Fruit fly (Drosophila melanogaster): ENCODE results near the gene cdm.
A peak's percentile ranks its signal among the peaks of the same experiment; 100 is the strongest.

cdm gene

DNA sequence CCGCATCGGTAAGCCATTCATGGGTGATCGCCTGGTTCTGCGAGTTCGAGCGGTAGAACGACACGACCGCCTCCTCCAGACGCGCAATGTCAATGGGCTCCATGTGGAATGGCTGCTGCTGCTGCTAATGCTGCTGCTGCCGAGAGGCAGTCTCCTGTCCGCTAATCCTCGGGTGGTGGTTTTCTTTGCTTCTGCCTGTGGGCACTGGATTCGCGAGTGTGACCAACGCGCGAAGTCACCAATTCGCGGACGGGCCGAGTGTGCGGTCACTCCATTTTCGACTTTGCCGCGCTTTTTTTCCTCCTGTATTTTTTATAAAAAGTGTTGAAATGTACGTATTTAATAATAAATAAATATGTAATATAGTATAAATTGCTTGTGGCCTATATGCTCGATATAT, at the start of gene cdm:
cdm (minus strand) TSS at position 236 of the 400 bp plus-strand sequence.
- TF ChIP-seq Bgb (GFP tag; IDR thresholded peaks at IDR 0.05; ENCODE audit: partially characterized antibody) (peak; percentile 42; the same call in 1 of the 2 replicates), CG13287 (GFP tag; IDR thresholded peaks at IDR 0.05; ENCODE audit: partially characterized antibody) (0 out of 2 replicates have a peak, but pooled peaks have one; percentile 37), bcd (GFP tag; optimal IDR thresholded peaks at IDR 0.05) (peak; percentile 3), bbx (GFP tag; IDR thresholded peaks at IDR 0.05; ENCODE audit: partially characterized antibody) (peak; percentile 16; the same call in 1 of the 2 replicates), ci (GFP tag; IDR thresholded peaks at IDR 0.05) (no peak), Adf1 (GFP tag; IDR thresholded peaks at IDR 0.05) (no peak), twi (tag; optimal IDR thresholded peaks at IDR 0.05) (no peak), CG15514 (GFP tag; optimal IDR thresholded peaks at IDR 0.05) (peak; percentile 80), sna (GFP tag; IDR thresholded peaks at IDR 0.05; ENCODE audit: partially characterized antibody) (peak; percentile 27; the same call in 1 of the 2 replicates), CG34224 (GFP tag; IDR thresholded peaks at IDR 0.05; ENCODE audit: partially characterized antibody) (peak; percentile 22; the same call in 1 of the 3 replicates), Dek (tag; optimal IDR thresholded peaks at IDR 0.05) (no peak), E2f1 (GFP tag; IDR thresholded peaks at IDR 0.05) (peak; percentile 71; the same call in 1 of the 2 replicates), CG2199 (GFP tag; IDR thresholded peaks at IDR 0.05) (0 out of 3 replicates have a peak, but pooled peaks have one; percentile 37), odd (GFP tag; optimal IDR thresholded peaks at IDR 0.05) (no peak), Nf-YC (tag; optimal IDR thresholded peaks at IDR 0.05) (no peak), CG17385 (GFP tag; optimal IDR thresholded peaks at IDR 0.05) (no peak), CG17186 (GFP tag; optimal IDR thresholded peaks at IDR 0.05) (peak; percentile 19), pzg (GFP tag; optimal IDR thresholded peaks at IDR 0.05) (peak; percentile 73), CG15011 (GFP tag; optimal IDR thresholded peaks at IDR 0.05) (no peak), CG9797 (GFP tag; optimal IDR thresholded peaks at IDR 0.05) (peak; percentile 84), z (GFP tag; IDR thresholded peaks at IDR 0.05) (0 out of 3 replicates have a peak, but pooled peaks have one; percentile 35), MESR4 (GFP tag; optimal IDR thresholded peaks at IDR 0.05) (peak; percentile 94), hkb (optimal IDR thresholded peaks at IDR 0.05) (no peak), hkb (GFP tag; IDR thresholded peaks at IDR 0.05) (no peak), seq (GFP tag; IDR thresholded peaks at IDR 0.05) (peak; percentile 42; the same call in 1 of the 2 replicates), Max (GFP tag; optimal IDR thresholded peaks at IDR 0.05) (no peak), Kr (GFP tag; optimal IDR thresholded peaks at IDR 0.05) (no peak), Opbp (GFP tag; IDR thresholded peaks at IDR 0.05; ENCODE audit: partially characterized antibody) (peak; percentile 45; the same call in 1 of the 3 replicates), CG3726 (GFP tag; IDR thresholded peaks at IDR 0.05) (no peak), Poxn (GFP tag; IDR thresholded peaks at IDR 0.05) (no peak), CG12942 (GFP tag; optimal IDR thresholded peaks at IDR 0.05) (no peak), stwl (tag; optimal IDR thresholded peaks at IDR 0.05) (peak; percentile 86), YL-1 (GFP tag; optimal IDR thresholded peaks at IDR 0.05) (peak; percentile 42), bowl (GFP tag; IDR thresholded peaks at IDR 0.05) (no peak), CG12744 (GFP tag; optimal IDR thresholded peaks at IDR 0.05) (no peak), amos (GFP tag; IDR thresholded peaks at IDR 0.05; ENCODE audit: partially characterized antibody) (0 out of 2 replicates have a peak, but pooled peaks have one; percentile 3), gsb-n (tag; optimal IDR thresholded peaks at IDR 0.05) (no peak), Lhr (GFP tag; optimal IDR thresholded peaks at IDR 0.05) (peak; percentile 0), TFAM (GFP tag; optimal IDR thresholded peaks at IDR 0.05) (no peak), CG10267 (tag; optimal IDR thresholded peaks at IDR 0.05) (peak; percentile 69), unc-4 (GFP tag; IDR thresholded peaks at IDR 0.05; ENCODE audit: partially characterized antibody) (peak; percentile 21; the same call in 1 of the 2 replicates), CrebB (tag; optimal IDR thresholded peaks at IDR 0.05) (no peak), ERR (GFP tag; optimal IDR thresholded peaks at IDR 0.05) (no peak), ken (GFP tag; IDR thresholded peaks at IDR 0.05) (0 out of 3 replicates have a peak, but pooled peaks have one; percentile 32), chm (GFP tag; IDR thresholded peaks at IDR 0.05) (peak; percentile 52; the same call in 1 of the 2 replicates), BEAF-32 (GFP tag; optimal IDR thresholded peaks at IDR 0.05) (peak; percentile 10), CG6765 (GFP tag; optimal IDR thresholded peaks at IDR 0.05) (peak; percentile 6), lmd (GFP tag; IDR thresholded peaks at IDR 0.05) (no peak), E2f2 (GFP tag; IDR thresholded peaks at IDR 0.05) (peak; percentile 88)
